Fruit fly (Drosophila melanogaster) Kc167 (cell line): ENCODE measurements around the gene Rh2.

Source experiments
- Myc ChIP-seq: fragments of >200 bp; optimal IDR thresholded peaks from 2 replicates; lab custom pipeline; 2017; ENCODE audit warnings: missing external identifiers
- insv ChIP-seq: fragments of >200 bp; optimal IDR thresholded peaks from 3 replicates; lab custom pipeline; 2018; ENCODE audit warnings: missing external identifiers
- psq ChIP-seq: fragments of >200 bp; optimal IDR thresholded peaks from 2 replicates; lab custom pipeline; 2017; ENCODE audit warnings: missing external identifiers

DNA sequence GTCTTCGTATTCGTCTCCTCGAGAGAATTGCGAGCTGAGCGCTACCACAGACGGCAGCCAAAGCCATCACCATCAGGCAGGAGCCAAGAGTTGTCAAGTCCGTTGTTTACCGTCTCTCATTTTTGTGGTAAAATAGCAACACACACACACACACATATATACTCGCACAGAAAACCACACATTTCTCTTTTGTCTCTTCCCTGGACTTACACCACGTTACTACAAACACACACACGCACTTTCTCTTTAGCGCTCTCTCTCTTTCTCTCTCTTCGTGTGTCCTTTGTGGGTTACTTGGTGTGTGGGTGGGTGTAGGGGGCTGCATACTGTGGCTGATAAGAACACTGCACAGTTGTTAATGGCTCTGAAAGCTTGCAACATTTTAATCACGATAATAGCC is 32.5 kb downstream of the Rh2 start:
- TF ChIP-seq psq (lab: Kevin White, UChicago) (no peak), insv (lab: Kevin White, UChicago) (no peak), Myc (lab: Kevin White, UChicago) (no peak)
